Worm (Caenorhabditis elegans) whole organism, L4 larva: ENCODE measurements around the gene pxl-1.
A peak's percentile ranks its signal among the peaks of the same experiment; 100 is the strongest.

Experiments used
- F10B5.3 ChIP-seq: sonication (generic microtip); optimal IDR thresholded peaks from 2 replicates; lab custom pipeline; 2016; ENCODE audit warnings: mild to moderate bottlenecking, missing genetic modification characterization, missing compliant biosample characterization
- F26F4.8 ChIP-seq: fragments of 200-800 bp; sonication (Bioruptor generic); conservative IDR thresholded peaks from 2 replicates; pipeline ENCODE4 v1.3.6; 2022; ENCODE audit warnings: missing genetic modification characterization, missing compliant biosample characterization
- Y5F2A.4 ChIP-seq: fragments of 200-800 bp; sonication (Bioruptor generic); optimal IDR thresholded peaks from 2 replicates; lab custom pipeline; 2018; ENCODE audit warnings: mild to moderate bottlenecking, missing genetic modification characterization, missing compliant biosample characterization
- ZK337.2 ChIP-seq: fragments of 200-800 bp; sonication (Bioruptor generic); IDR thresholded peaks from 2 replicates; pipeline ENCODE4 v1.3.6; 2022; ENCODE audit warnings: missing genetic modification reagents, missing genetic modification characterization, missing compliant biosample characterization
- aha-1 ChIP-seq: fragments of 150-350 bp; peaks from one replicate; lab custom pipeline; 2014; ENCODE audit warnings: missing biosample characterization, missing genetic modification characterization
- ama-1 ChIP-seq: fragments of 150-350 bp; optimal IDR thresholded peaks from 2 replicates; lab custom pipeline; 2014; ENCODE audit warnings: inconsistent platforms, mixed read lengths
- attf-4 ChIP-seq: sonication (generic microtip); optimal IDR thresholded peaks from 3 replicates; lab custom pipeline; 2017; ENCODE audit warnings: missing biosample characterization, missing genetic modification characterization
- ceh-20 ChIP-seq: fragments of 200-800 bp; sonication (Bioruptor generic); IDR thresholded peaks from 2 replicates; pipeline ENCODE4 v1.3.6; 2022; ENCODE audit warnings: missing genetic modification reagents, missing genetic modification characterization, missing compliant biosample characterization
- ceh-28 ChIP-seq: fragments of 150-350 bp; optimal IDR thresholded peaks from 2 replicates; lab custom pipeline; 2014; ENCODE audit warnings: missing biosample characterization, missing genetic modification reagents, missing genetic modification characterization
- ceh-62 ChIP-seq: sonication (generic microtip); optimal IDR thresholded peaks from 2 replicates; lab custom pipeline; 2017; ENCODE audit warnings: missing biosample characterization, missing genetic modification characterization
- ceh-82 ChIP-seq: sonication (generic microtip); optimal IDR thresholded peaks from 2 replicates; lab custom pipeline; 2017; ENCODE audit warnings: missing biosample characterization, missing genetic modification characterization
- ctbp-1 ChIP-seq: fragments of 200-800 bp; sonication (Bioruptor generic); IDR thresholded peaks from 2 replicates; pipeline ENCODE4 v1.3.6; 2022; ENCODE audit warnings: missing genetic modification reagents, missing genetic modification characterization, missing compliant biosample characterization
- daf-12 ChIP-seq: fragments of 150-350 bp; optimal IDR thresholded peaks from 2 replicates; lab custom pipeline; 2014; ENCODE audit warnings: missing biosample characterization, missing genetic modification reagents, missing genetic modification characterization
- daf-16 ChIP-seq, 3 experiments: sonication (generic microtip); optimal IDR thresholded peaks; 2 replicates each; lab custom pipeline; 2016 to 2017; ENCODE audit warnings: missing genetic modification characterization in 3 of 3, missing genetic modification reagents in 3 of 3, mild to moderate bottlenecking in 2 of 3, missing compliant biosample characterization in 2 of 3, missing biosample characterization in 1 of 3, moderate library complexity in 1 of 3
- dmd-9 ChIP-seq: fragments of 200-800 bp; sonication (Bioruptor generic); IDR thresholded peaks from 2 replicates; pipeline ENCODE4 v1.3.6; 2022; ENCODE audit warnings: missing genetic modification reagents, missing genetic modification characterization, missing compliant biosample characterization
- dve-1 ChIP-seq: sonication (generic microtip); optimal IDR thresholded peaks from 2 replicates; lab custom pipeline; 2017; ENCODE audit warnings: antibody characterized with exemption, mild to moderate bottlenecking, missing genetic modification characterization, missing compliant biosample characterization; ENCODE audit not compliant: insufficient read depth
- egl-43 ChIP-seq: fragments of 200-800 bp; sonication (Bioruptor generic); IDR thresholded peaks from 2 replicates; pipeline ENCODE4 v1.3.6; 2022; ENCODE audit warnings: missing genetic modification reagents, missing genetic modification characterization, missing compliant biosample characterization
- fkh-10 ChIP-seq: fragments of 150-350 bp; optimal IDR thresholded peaks from 2 replicates; lab custom pipeline; 2014; ENCODE audit warnings: missing biosample characterization, missing genetic modification reagents, missing genetic modification characterization
- fos-1 ChIP-seq: fragments of 150-350 bp; optimal IDR thresholded peaks from 2 replicates; lab custom pipeline; 2014; ENCODE audit warnings: missing biosample characterization, missing genetic modification characterization
- hlh-11 ChIP-seq: fragments of 200-800 bp; sonication (Bioruptor generic); optimal IDR thresholded peaks from 2 replicates; lab custom pipeline; 2018; ENCODE audit warnings: mild to moderate bottlenecking, missing genetic modification characterization, missing compliant biosample characterization
- hmg-1.1 ChIP-seq: fragments of 200-800 bp; sonication (Bioruptor generic); IDR thresholded peaks from 2 replicates; pipeline ENCODE4 v1.3.6; 2022; ENCODE audit warnings: missing genetic modification reagents, missing genetic modification characterization, missing compliant biosample characterization
- lin-15B ChIP-seq: fragments of 150-350 bp; sonication (generic microtip); optimal IDR thresholded peaks from 3 replicates; lab custom pipeline; 2014; ENCODE audit warnings: missing biosample characterization, missing genetic modification characterization
- lin-38 ChIP-seq: fragments of 200-800 bp; sonication (Bioruptor generic); IDR thresholded peaks from 2 replicates; pipeline ENCODE4 v1.3.6; 2022; ENCODE audit warnings: missing genetic modification reagents, missing genetic modification characterization, missing compliant biosample characterization
- lsy-2 ChIP-seq, 2 experiments: fragments of 150-350 bp in 1 of 2; sonication (generic microtip) in 1 of 2; optimal IDR thresholded peaks; 2 replicates each; lab custom pipeline; 2014 to 2017; ENCODE audit warnings: missing biosample characterization in 2 of 2, missing genetic modification characterization in 2 of 2
- mdl-1 ChIP-seq, 2 experiments: fragments of 150-350 bp in 1 of 2; sonication (generic microtip) in 1 of 2; optimal IDR thresholded peaks; 2 replicates each; lab custom pipeline; 2014 to 2017; ENCODE audit warnings: missing biosample characterization in 2 of 2, missing genetic modification characterization in 2 of 2
- mep-1 ChIP-seq: fragments of 150-350 bp; sonication (generic microtip); optimal IDR thresholded peaks from 3 replicates; lab custom pipeline; 2014; ENCODE audit warnings: missing biosample characterization, missing genetic modification characterization
- mes-2 ChIP-seq: sonication (generic microtip); optimal IDR thresholded peaks from 2 replicates; lab custom pipeline; 2016; ENCODE audit warnings: missing genotype, mild to moderate bottlenecking, missing genetic modification characterization, missing compliant biosample characterization; ENCODE audit not compliant: poor library complexity, severe bottlenecking
- mxl-3 ChIP-seq: fragments of 200-800 bp; sonication (Bioruptor generic); optimal IDR thresholded peaks from 2 replicates; lab custom pipeline; 2018; ENCODE audit warnings: mild to moderate bottlenecking, missing genetic modification characterization, missing compliant biosample characterization
- nhr-10 ChIP-seq: fragments of 150-350 bp; optimal IDR thresholded peaks from 2 replicates; lab custom pipeline; 2014; ENCODE audit warnings: missing biosample characterization, missing genetic modification characterization
- nhr-102 ChIP-seq: sonication (generic microtip); optimal IDR thresholded peaks from 2 replicates; lab custom pipeline; 2016; ENCODE audit warnings: mild to moderate bottlenecking, missing genetic modification characterization, moderate library complexity, missing compliant biosample characterization
- nhr-237 ChIP-seq: sonication (generic microtip); optimal IDR thresholded peaks from 2 replicates; lab custom pipeline; 2017; ENCODE audit warnings: missing biosample characterization, missing genetic modification characterization
- nhr-48 ChIP-seq: sonication (generic microtip); optimal IDR thresholded peaks from 2 replicates; lab custom pipeline; 2016; ENCODE audit warnings: mild to moderate bottlenecking, missing genetic modification characterization, missing compliant biosample characterization
- pha-4 ChIP-seq, 2 experiments: fragments of 150-350 bp in 1 of 2; fragments of 200-800 bp in 1 of 2; sonication (Bioruptor generic) in 1 of 2; IDR thresholded peaks in 1 of 2; optimal IDR thresholded peaks in 1 of 2; 2 replicates each; pipeline versions ENCODE4 v1.3.6 to Lab custom; 2014 to 2022; ENCODE audit warnings: missing genetic modification characterization in 2 of 2, missing genetic modification reagents in 2 of 2, missing biosample characterization in 1 of 2, missing compliant biosample characterization in 1 of 2
- pqm-1 ChIP-seq: sonication (generic microtip); optimal IDR thresholded peaks from 2 replicates; lab custom pipeline; 2017; ENCODE audit warnings: missing biosample characterization, missing genetic modification characterization
- rbr-2 ChIP-seq: sonication (generic microtip); optimal IDR thresholded peaks from 2 replicates; lab custom pipeline; 2016; ENCODE audit warnings: missing genotype, missing genetic modification characterization, missing compliant biosample characterization
- saeg-2 ChIP-seq: fragments of 200-800 bp; sonication (Bioruptor generic); IDR thresholded peaks from 2 replicates; pipeline ENCODE4 v1.3.6; 2022; ENCODE audit warnings: missing genetic modification reagents, missing genetic modification characterization, missing compliant biosample characterization
- set-16 ChIP-seq: fragments of 200-800 bp; sonication (Bioruptor generic); IDR thresholded peaks from 2 replicates; pipeline ENCODE4 v1.3.6; 2022; ENCODE audit warnings: missing genetic modification reagents, missing genetic modification characterization, missing compliant biosample characterization
- snpc-4 ChIP-seq: fragments of 150-350 bp; optimal IDR thresholded peaks from 2 replicates; lab custom pipeline; 2014; ENCODE audit warnings: missing biosample characterization, missing genetic modification characterization
- spr-3 ChIP-seq: fragments of 200-800 bp; sonication (Bioruptor generic); optimal IDR thresholded peaks from 2 replicates; lab custom pipeline; 2018; ENCODE audit warnings: mild to moderate bottlenecking, missing genetic modification characterization, missing compliant biosample characterization
- tra-1 ChIP-seq: fragments of 200-800 bp; sonication (Bioruptor generic); IDR thresholded peaks from 2 replicates; pipeline ENCODE4 v1.3.6; 2022; ENCODE audit warnings: missing genetic modification reagents, missing genetic modification characterization, missing compliant biosample characterization
- unc-62 ChIP-seq, 3 experiments: fragments of 150-350 bp in 1 of 3; sonication (generic microtip); optimal IDR thresholded peaks in 2 of 3; peaks in 1 of 3; 1 replicate in 1 of 3; 2 replicates in 2 of 3; lab custom pipeline; 2014 to 2017; ENCODE audit warnings: missing biosample characterization in 3 of 3, missing genetic modification characterization in 3 of 3, missing genetic modification reagents in 3 of 3, missing genotype in 1 of 3
- zfp-2 ChIP-seq: sonication (generic microtip); optimal IDR thresholded peaks from 2 replicates; lab custom pipeline; 2016; ENCODE audit warnings: mild to moderate bottlenecking, missing genetic modification characterization, missing compliant biosample characterization
- zip-11 ChIP-seq: fragments of 200-800 bp; sonication (Bioruptor generic); IDR thresholded peaks from 2 replicates; pipeline ENCODE4 v1.3.6; 2022; ENCODE audit warnings: missing genetic modification characterization, missing compliant biosample characterization
- zip-2 ChIP-seq: fragments of 150-350 bp; optimal IDR thresholded peaks from 2 replicates; lab custom pipeline; 2014; ENCODE audit warnings: missing biosample characterization, missing genetic modification characterization
- ztf-11 ChIP-seq: fragments of 150-350 bp; optimal IDR thresholded peaks from 2 replicates; lab custom pipeline; 2014; ENCODE audit warnings: missing biosample characterization, missing genetic modification characterization
- ztf-7 ChIP-seq: fragments of 150-350 bp; optimal IDR thresholded peaks from 2 replicates; lab custom pipeline; 2014; ENCODE audit warnings: missing biosample characterization, missing genetic modification characterization

pxl-1 gene

ce11 chrIII:5845483-5845882 is 50.3 kb downstream of the pxl-1 start (continued):
- TF ChIP-seq dmd-9 (GFP tag; lab: Robert Waterston, UW): no peak
- no peak for TF ChIP-seq F10B5.3 (tag; lab: Kevin White, UChicago)
- TF ChIP-seq ceh-62 (tag; lab: Kevin White, UChicago): no peak
- no peak for TF ChIP-seq daf-12 (tag; lab: Kevin White, UChicago)

ce11 chrIII:5843662-5844061 is 52.2 kb downstream of the pxl-1 start:
- 0 out of 2 replicates have a peak, but pooled peaks have one; percentile 21 for TF ChIP-seq hmg-1.1 (GFP tag; lab: Robert Waterston, UW)
- TF ChIP-seq ceh-20 (GFP tag; lab: Robert Waterston, UW): no peak
- TF ChIP-seq ceh-28 (tag; lab: Kevin White, UChicago): no peak
- TF ChIP-seq unc-62 (GFP tag; optimal IDR thresholded peaks at IDR 0.05 in 1 of 2; lab: Kevin White, UChicago): peak in 1 of 2 experiments; percentile 39
- TF ChIP-seq unc-62 (tag; optimal IDR thresholded peaks at IDR 0.05; lab: Kevin White, UChicago): no peak
- TF ChIP-seq, all 104 proteins: peak for 2

DNA sequence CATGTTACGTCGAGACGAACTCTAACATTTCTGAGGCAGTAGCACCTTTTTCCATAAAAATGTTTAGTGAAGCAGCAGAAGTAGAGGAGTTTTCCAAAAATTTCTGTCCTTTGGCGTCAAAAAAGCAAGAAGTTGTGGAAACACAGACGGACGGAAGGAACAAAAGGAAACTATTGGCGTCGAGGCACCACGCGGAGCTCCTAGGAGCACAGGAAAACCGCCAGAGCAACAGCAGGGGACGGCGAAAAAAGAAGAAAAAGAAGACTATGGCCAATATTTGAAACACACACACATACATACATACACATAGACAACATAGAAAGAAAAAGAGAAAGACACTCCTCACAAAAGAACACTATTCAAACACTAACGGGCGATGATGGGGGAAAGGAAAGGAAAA is 52.9 kb downstream of the pxl-1 start:
- TF ChIP-seq tra-1 (no peak), zfp-2 (no peak), lsy-2 (tag; optimal IDR thresholded peaks at IDR 0.05; lab: Kevin White, UChicago) (peak in 1 of 2 experiments; percentile 26), ctbp-1 (GFP tag; lab: Robert Waterston, UW) (peak; percentile 38; the same call in 1 of the 2 replicates), fkh-10 (GFP tag; lab: Kevin White, UChicago) (peak; percentile 29), mes-2 (peak; percentile 13), Y5F2A.4 (GFP tag; lab: Kevin White, UChicago) (no peak), dve-1 (peak; percentile 8), pha-4 (GFP tag; IDR thresholded peaks at IDR 0.05; lab: Robert Waterston, UW) (no peak), pha-4 (tag; optimal IDR thresholded peaks at IDR 0.05; lab: Kevin White, UChicago) (peak; percentile 16), attf-4 (no peak), pqm-1 (tag; lab: Kevin White, UChicago) (no peak), mep-1 (peak; percentile 23), rbr-2 (tag; lab: Kevin White, UChicago) (peak; percentile 20), egl-43 (GFP tag; lab: Robert Waterston, UW) (0 out of 2 replicates have a peak, but pooled peaks have one; percentile 29), hlh-11 (tag; lab: Kevin White, UChicago) (peak; percentile 20)

DNA sequence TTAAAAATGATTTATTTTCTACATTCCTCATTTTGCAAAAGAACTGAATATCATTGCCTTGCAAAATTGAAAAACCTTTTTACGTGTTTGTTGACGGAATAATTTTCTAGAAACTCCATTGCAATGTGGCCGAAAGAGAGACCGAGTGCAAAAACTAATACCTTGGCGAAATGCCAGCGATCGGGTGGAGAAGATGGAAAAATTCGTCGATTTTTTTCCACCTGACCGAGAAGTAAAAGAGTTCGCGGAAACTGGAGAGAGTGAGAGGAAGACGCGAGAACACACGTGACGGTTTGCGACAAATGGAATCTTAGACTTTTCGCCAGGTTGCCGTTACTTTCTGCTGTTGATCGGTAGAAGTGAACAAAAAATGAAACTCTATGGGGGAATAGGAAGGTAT is 54.1 kb downstream of the pxl-1 start:
- TF ChIP-seq lin-38 (no peak), mxl-3 (peak; percentile 67), saeg-2 (GFP tag; lab: Robert Waterston, UW) (no peak), ceh-28 (tag; lab: Kevin White, UChicago) (no peak), ctbp-1 (GFP tag; lab: Robert Waterston, UW) (no peak), set-16 (GFP tag; lab: Robert Waterston, UW) (no peak), lin-15B (tag; lab: Kevin White, UChicago) (no peak), ceh-82 (tag; lab: Kevin White, UChicago) (no peak), snpc-4 (tag; lab: Kevin White, UChicago) (no peak), F10B5.3 (tag; lab: Kevin White, UChicago) (no peak), fos-1 (tag; lab: Kevin White, UChicago) (no peak), ztf-7 (tag; lab: Kevin White, UChicago) (no peak), ama-1 (peak; percentile 2), daf-16 (GFP tag; optimal IDR thresholded peaks at IDR 0.05; lab: Kevin White, UChicago) (no peak), daf-16 (tag; optimal IDR thresholded peaks at IDR 0.05; lab: Kevin White, UChicago) (no peak), ceh-62 (tag; lab: Kevin White, UChicago) (no peak), nhr-10 (no peak), hmg-1.1 (GFP tag; lab: Robert Waterston, UW) (no peak), zip-11 (GFP tag; lab: Robert Waterston, UW) (no peak), zip-2 (tag; lab: Kevin White, UChicago) (no peak), nhr-237 (no peak), ZK337.2 (no peak), spr-3 (no peak), ztf-11 (tag; lab: Kevin White, UChicago) (no peak), nhr-102 (tag; lab: Kevin White, UChicago) (no peak), mdl-1 (tag; optimal IDR thresholded peaks at IDR 0.05; lab: Kevin White, UChicago) (peak; percentile 7 to 83), aha-1 (tag; lab: Kevin White, UChicago) (no peak), nhr-48 (tag; lab: Kevin White, UChicago) (peak; percentile 33), F26F4.8 (GFP tag; lab: Robert Waterston, UW) (no peak)
